Fruit fly (Drosophila melanogaster) Kc167 (cell line): ENCODE data around the gene CG8097.

Source experiments
- Myc ChIP-seq: fragments of >200 bp; optimal IDR thresholded peaks from 2 replicates; lab custom pipeline; 2017; ENCODE audit warnings: missing external identifiers
- ttk ChIP-seq: sonication (Bioruptor generic); optimal IDR thresholded peaks from 2 replicates; lab custom pipeline; 2017; ENCODE audit warnings: missing external identifiers

DNA sequence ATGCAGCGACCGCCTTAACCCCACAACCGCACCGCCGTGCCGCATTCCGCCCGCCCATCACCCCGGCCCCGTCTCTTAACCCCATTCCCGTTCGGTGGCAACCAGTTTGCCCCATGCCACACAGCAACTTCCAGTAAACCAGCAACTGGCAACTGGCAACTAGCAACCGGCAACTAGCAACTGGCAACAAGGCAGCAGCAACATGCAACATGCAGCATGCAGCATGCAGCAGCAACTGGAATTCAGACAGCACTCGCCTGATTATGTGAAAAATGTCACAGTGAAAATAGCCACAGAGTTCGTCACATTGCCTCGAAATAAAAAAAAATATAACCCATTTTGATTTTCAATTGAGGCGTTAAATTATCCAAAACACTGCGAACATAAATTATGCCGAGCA is 28.8 kb downstream of the CG8097 start:
- no peak for TF ChIP-seq ttk (lab: Kevin White, UChicago)
- TF ChIP-seq Myc, result no peak
